Fruit fly (Drosophila melanogaster) whole organism, embryonic: Measurements from ENCODE around the gene CG3909.

Source experiments
- Atf6 ChIP-seq: fragments of 200-800 bp; sonication (Bioruptor generic); IDR thresholded peaks from 2 replicates; pipeline ENCODE4 v1.3.6; 2022; ENCODE audit warnings: missing biosample characterization, missing genetic modification characterization
- BEAF-32 ChIP-seq: fragments of 200-800 bp; sonication (Bioruptor generic); optimal IDR thresholded peaks from 3 replicates; lab custom pipeline; 2017; ENCODE audit warnings: missing biosample characterization, missing genetic modification characterization, mild to moderate bottlenecking, moderate library complexity, missing genetic modification reagents
- CG10462 ChIP-seq: fragments of 200-800 bp; sonication (Bioruptor generic); optimal IDR thresholded peaks from 2 replicates; lab custom pipeline; 2016; ENCODE audit warnings: missing biosample characterization, missing genetic modification characterization
- CG11247 ChIP-seq: fragments of 200-800 bp; sonication (Bioruptor generic); IDR thresholded peaks from 2 replicates; pipeline ENCODE4 v1.3.6; 2022; ENCODE audit warnings: missing biosample characterization, missing genetic modification characterization
- CG11398 ChIP-seq: fragments of 200-800 bp; sonication (Bioruptor generic); optimal IDR thresholded peaks from 2 replicates; lab custom pipeline; 2016; ENCODE audit warnings: missing biosample characterization, missing genetic modification characterization
- CG12219 ChIP-seq: fragments of 200-800 bp; sonication (Bioruptor generic); optimal IDR thresholded peaks from 3 replicates; lab custom pipeline; 2018; ENCODE audit warnings: missing biosample characterization, mild to moderate bottlenecking, missing genetic modification characterization
- CG12236 ChIP-seq: fragments of 200-800 bp; sonication (Bioruptor generic); optimal IDR thresholded peaks from 2 replicates; lab custom pipeline; 2016; ENCODE audit warnings: missing biosample characterization, missing genetic modification characterization
- CG12942 ChIP-seq: fragments of 200-800 bp; sonication (Bioruptor generic); optimal IDR thresholded peaks from 3 replicates; lab custom pipeline; 2016; ENCODE audit warnings: missing biosample characterization, missing genetic modification characterization
- CG14860 ChIP-seq: fragments of 200-800 bp; sonication (Bioruptor generic); IDR thresholded peaks from 3 replicates; pipeline ENCODE4 v1.3.6; 2022; ENCODE audit warnings: missing biosample characterization, missing genetic modification characterization; ENCODE audit not compliant: partially characterized antibody
- CG14965 ChIP-seq: fragments of 200-800 bp; sonication (Bioruptor generic); optimal IDR thresholded peaks from 2 replicates; lab custom pipeline; 2016; ENCODE audit warnings: missing biosample characterization, missing genetic modification characterization, borderline replicate concordance
- CG15073 ChIP-seq: fragments of 200-800 bp; sonication (Bioruptor generic); optimal IDR thresholded peaks from 2 replicates; lab custom pipeline; 2016; ENCODE audit warnings: missing biosample characterization, missing genetic modification characterization
- CG15479 ChIP-seq: fragments of 200-800 bp; sonication (Bioruptor generic); optimal IDR thresholded peaks from 3 replicates; lab custom pipeline; 2019; ENCODE audit warnings: missing biosample characterization, mild to moderate bottlenecking, missing genetic modification characterization, moderate library complexity
- CG1832 ChIP-seq: fragments of 200-800 bp; sonication (Bioruptor generic); optimal IDR thresholded peaks from 2 replicates; lab custom pipeline; 2017; ENCODE audit warnings: missing biosample characterization, mild to moderate bottlenecking, missing genetic modification characterization, inconsistent platforms
- CG2889 ChIP-seq: fragments of 200-800 bp; sonication (Bioruptor generic); IDR thresholded peaks from 3 replicates; pipeline ENCODE4 v1.3.6; 2022; ENCODE audit warnings: missing biosample characterization, missing genetic modification characterization
- CG3065 ChIP-seq: fragments of 200-800 bp; sonication (Bioruptor generic); optimal IDR thresholded peaks from 2 replicates; lab custom pipeline; 2016; ENCODE audit warnings: missing biosample characterization, missing genetic modification characterization
- CG32767 ChIP-seq: fragments of 200-800 bp; sonication (Bioruptor generic); IDR thresholded peaks from 2 replicates; pipeline ENCODE4 v1.3.6; 2022; ENCODE audit warnings: missing biosample characterization, missing genetic modification characterization
- CG34376 ChIP-seq: fragments of 200-800 bp; sonication (Bioruptor generic); optimal IDR thresholded peaks from 2 replicates; lab custom pipeline; 2018; ENCODE audit warnings: missing biosample characterization, mild to moderate bottlenecking, missing genetic modification characterization
- CG42726 ChIP-seq: fragments of 200-800 bp; sonication (Bioruptor generic); IDR thresholded peaks from 2 replicates; pipeline ENCODE4 v1.3.6; 2022; ENCODE audit warnings: missing biosample characterization, missing genetic modification characterization; ENCODE audit not compliant: partially characterized antibody
- CG4328 ChIP-seq: fragments of 200-800 bp; sonication (Bioruptor generic); optimal IDR thresholded peaks from 3 replicates; lab custom pipeline; 2017; ENCODE audit warnings: missing biosample characterization, missing genetic modification reagents, missing genetic modification characterization
- CG4360 ChIP-seq: fragments of 200-800 bp; sonication (Bioruptor generic); IDR thresholded peaks from 2 replicates; pipeline ENCODE4 v1.3.6; 2022; ENCODE audit warnings: missing biosample characterization, missing genetic modification characterization
- CG4404 ChIP-seq: fragments of 200-800 bp; sonication (Bioruptor generic); IDR thresholded peaks from 2 replicates; pipeline ENCODE4 v1.3.6; 2022; ENCODE audit warnings: missing biosample characterization, missing genetic modification characterization
- CG6689 ChIP-seq: fragments of 200-800 bp; sonication (Bioruptor generic); IDR thresholded peaks from 2 replicates; pipeline ENCODE4 v1.3.6; 2022; ENCODE audit warnings: missing biosample characterization, missing genetic modification characterization
- CG7556 ChIP-seq: fragments of 200-800 bp; sonication (Bioruptor generic); optimal IDR thresholded peaks from 2 replicates; lab custom pipeline; 2017; ENCODE audit warnings: missing biosample characterization, mild to moderate bottlenecking, missing genetic modification characterization
- CG7928 ChIP-seq: fragments of 200-800 bp; sonication (Bioruptor generic); optimal IDR thresholded peaks from 2 replicates; lab custom pipeline; 2017; ENCODE audit warnings: missing biosample characterization, mild to moderate bottlenecking, missing genetic modification characterization
- CTCF ChIP-seq: fragments of 200-800 bp; sonication (Bioruptor generic); optimal IDR thresholded peaks from 2 replicates; lab custom pipeline; 2017; ENCODE audit warnings: missing biosample characterization, mild to moderate bottlenecking, missing genetic modification characterization, moderate library complexity
- Drgx ChIP-seq: fragments of 200-800 bp; sonication (Bioruptor generic); IDR thresholded peaks from 2 replicates; pipeline ENCODE4 v1.3.6; 2022; ENCODE audit warnings: missing biosample characterization, missing genetic modification characterization
- Gug ChIP-seq: fragments of 200-800 bp; sonication (Bioruptor generic); IDR thresholded peaks from 4 replicates; pipeline ENCODE4 v1.3.6; 2022; ENCODE audit warnings: missing biosample characterization, missing genetic modification characterization
- HmgD ChIP-seq: fragments of 200-800 bp; sonication (Bioruptor generic); optimal IDR thresholded peaks from 3 replicates; lab custom pipeline; 2016; ENCODE audit warnings: missing biosample characterization, missing genetic modification characterization
- Hr39 ChIP-seq: fragments of >200 bp; optimal IDR thresholded peaks from 2 replicates; lab custom pipeline; 2017
- Lpt ChIP-seq: fragments of >200 bp; optimal IDR thresholded peaks from 2 replicates; lab custom pipeline; 2018; ENCODE audit warnings: missing biosample characterization, missing genetic modification characterization
- Mrtf ChIP-seq: fragments of 200-800 bp; sonication (Bioruptor generic); IDR thresholded peaks from 3 replicates; pipeline ENCODE4 v1.3.6; 2022; ENCODE audit warnings: missing biosample characterization, missing genetic modification characterization
- NK7.1 ChIP-seq: fragments of 200-800 bp; sonication (Bioruptor generic); optimal IDR thresholded peaks from 3 replicates; lab custom pipeline; 2016; ENCODE audit warnings: missing biosample characterization, missing genetic modification characterization
- Side ChIP-seq: fragments of 200-800 bp; sonication (Bioruptor generic); optimal IDR thresholded peaks from 2 replicates; lab custom pipeline; 2016; ENCODE audit warnings: missing biosample characterization, missing genetic modification characterization
- Sry-β ChIP-seq: fragments of 200-800 bp; sonication (Bioruptor generic); optimal IDR thresholded peaks from 2 replicates; lab custom pipeline; 2018; ENCODE audit warnings: missing biosample characterization, mild to moderate bottlenecking, missing genetic modification characterization, moderate library complexity
- ab ChIP-seq: fragments of 200-800 bp; sonication (Bioruptor generic); optimal IDR thresholded peaks from 2 replicates; lab custom pipeline; 2016; ENCODE audit warnings: missing biosample characterization, missing genetic modification characterization
- ash1 ChIP-seq: fragments of 200-800 bp; sonication (Bioruptor generic); optimal IDR thresholded peaks from 2 replicates; lab custom pipeline; 2018; ENCODE audit warnings: missing biosample characterization, mild to moderate bottlenecking, missing genetic modification characterization
- bowl ChIP-seq: fragments of 200-800 bp; sonication (Bioruptor generic); IDR thresholded peaks from 2 replicates; pipeline ENCODE4 v1.3.6; 2022; ENCODE audit warnings: missing biosample characterization, missing genetic modification characterization
- ci ChIP-seq: fragments of 200-800 bp; sonication (Bioruptor generic); IDR thresholded peaks from 3 replicates; pipeline ENCODE4 v1.3.6; 2022; ENCODE audit warnings: missing biosample characterization, missing genetic modification characterization
- crc ChIP-seq: fragments of 200-800 bp; sonication (Bioruptor generic); optimal IDR thresholded peaks from 2 replicates; lab custom pipeline; 2016; ENCODE audit warnings: missing biosample characterization, missing genetic modification characterization
- croc ChIP-seq: fragments of 200-800 bp; sonication (Bioruptor generic); conservative IDR thresholded peaks from 3 replicates; pipeline ENCODE4 v1.3.6; 2022; ENCODE audit warnings: missing biosample characterization, missing genetic modification characterization
- crol ChIP-seq: fragments of 200-800 bp; sonication (Bioruptor generic); IDR thresholded peaks from 2 replicates; pipeline ENCODE4 v1.3.6; 2022; ENCODE audit warnings: missing biosample characterization, missing genetic modification characterization
- da ChIP-seq: fragments of 200-800 bp; sonication (Bioruptor generic); optimal IDR thresholded peaks from 2 replicates; lab custom pipeline; 2016; ENCODE audit warnings: missing biosample characterization, missing genetic modification characterization
- gsb-n ChIP-seq: fragments of 200-800 bp; sonication (Bioruptor generic); optimal IDR thresholded peaks from 3 replicates; lab custom pipeline; 2018; ENCODE audit warnings: missing biosample characterization, mild to moderate bottlenecking, missing genetic modification characterization
- jumu ChIP-seq: fragments of 200-800 bp; sonication (Bioruptor generic); optimal IDR thresholded peaks from 3 replicates; lab custom pipeline; 2016; ENCODE audit warnings: missing biosample characterization, missing genetic modification characterization
- prd ChIP-seq, 3 experiments: fragments of >200 bp in 2 of 3; fragments of 200-800 bp in 1 of 3; sonication (Bioruptor generic) in 1 of 3; optimal IDR thresholded peaks in 2 of 3; IDR thresholded peaks in 1 of 3; 2 replicates in 2 of 3; 3 replicates in 1 of 3; pipeline versions ENCODE4 v1.3.6 to Lab custom; 2017 to 2022; ENCODE audit warnings: missing biosample characterization in 1 of 3, missing genetic modification characterization in 1 of 3
- psq ChIP-seq: fragments of 200-800 bp; sonication (Bioruptor generic); optimal IDR thresholded peaks from 2 replicates; lab custom pipeline; 2017; ENCODE audit warnings: missing biosample characterization, missing genetic modification characterization
- slp2 ChIP-seq: fragments of 200-800 bp; sonication (Bioruptor generic); optimal IDR thresholded peaks from 2 replicates; lab custom pipeline; 2016; ENCODE audit warnings: missing biosample characterization, missing genetic modification characterization
- tna ChIP-seq: fragments of 200-800 bp; sonication (Bioruptor generic); IDR thresholded peaks from 2 replicates; pipeline ENCODE4 v1.3.6; 2022; ENCODE audit warnings: missing biosample characterization, missing genetic modification characterization; ENCODE audit not compliant: partially characterized antibody
- unpg ChIP-seq: fragments of 200-800 bp; sonication (Bioruptor generic); optimal IDR thresholded peaks from 3 replicates; lab custom pipeline; 2018; ENCODE audit warnings: missing biosample characterization, mild to moderate bottlenecking, missing genetic modification characterization, moderate library complexity
- usp ChIP-seq: fragments of >200 bp; optimal IDR thresholded peaks from 2 replicates; lab custom pipeline; 2017; ENCODE audit warnings: missing biosample characterization, missing genetic modification characterization
- zen2 ChIP-seq: fragments of 200-800 bp; sonication (Bioruptor generic); IDR thresholded peaks from 3 replicates; pipeline ENCODE4 v1.3.6; 2022; ENCODE audit warnings: missing biosample characterization, missing genetic modification characterization; ENCODE audit not compliant: partially characterized antibody

Gene CG3909

DNA sequence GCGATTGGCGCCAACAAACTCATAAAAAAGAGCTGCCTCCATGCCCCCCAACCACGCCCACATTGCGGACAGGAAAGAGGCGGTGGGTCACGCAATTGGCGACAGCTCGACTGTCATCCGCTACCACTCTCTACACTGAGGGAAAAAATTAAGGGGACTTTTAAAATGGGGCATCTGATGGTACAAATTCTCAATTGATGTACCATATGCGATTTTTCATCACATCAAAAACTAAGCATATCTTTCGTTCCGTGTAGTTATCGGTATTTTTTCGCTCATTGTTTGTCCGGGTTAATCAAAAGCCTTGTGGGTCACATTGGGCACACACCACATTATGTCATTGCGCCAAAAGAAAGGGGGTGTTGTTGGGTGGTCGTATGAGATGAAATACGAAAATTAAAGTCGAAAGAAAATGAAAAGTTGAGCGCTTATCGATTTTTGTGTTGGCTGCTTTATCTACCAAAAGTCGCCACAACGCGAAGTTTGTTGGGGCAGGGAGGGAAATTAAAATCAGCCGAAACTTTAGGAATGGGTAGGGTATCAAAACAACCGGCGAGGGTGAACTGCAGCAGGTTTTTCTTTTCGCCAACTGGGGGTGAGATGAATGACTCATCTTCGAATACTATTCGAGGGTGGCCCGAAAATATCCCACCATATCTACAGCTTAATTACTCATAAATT lies 18.9 kb upstream of the CG3909 start (continued):
- TF ChIP-seq CG11398 (GFP tag; lab: Kevin White, UChicago): no peak
- TF ChIP-seq CG3065 (GFP tag; lab: Kevin White, UChicago): no peak
- peak; percentile 24 for TF ChIP-seq jumu (GFP tag; lab: Kevin White, UChicago)
- TF ChIP-seq croc (GFP tag; lab: Robert Waterston, UW): no peak
- no peak for TF ChIP-seq ab (GFP tag; lab: Kevin White, UChicago)
- no peak for TF ChIP-seq gsb-n (tag; lab: Kevin White, UChicago)
- TF ChIP-seq CG14860: no peak
- TF ChIP-seq tna: no peak
- no peak for TF ChIP-seq NK7.1 (GFP tag; lab: Kevin White, UChicago)
- TF ChIP-seq CG12219 (GFP tag; lab: Kevin White, UChicago): no peak
- TF ChIP-seq CG15073 (GFP tag; lab: Kevin White, UChicago): no peak
- no peak for TF ChIP-seq CG1832 (GFP tag; lab: Kevin White, UChicago)
- no peak for TF ChIP-seq CG32767
- no peak for TF ChIP-seq psq (GFP tag; lab: Kevin White, UChicago)
- no peak for TF ChIP-seq Lpt (GFP tag; lab: Kevin White, UChicago)
- peak; percentile 30 for TF ChIP-seq CG34376 (GFP tag; lab: Kevin White, UChicago)
- TF ChIP-seq ash1 (GFP tag; lab: Kevin White, UChicago): no peak
- no peak for TF ChIP-seq CG4404
- TF ChIP-seq da (GFP tag; lab: Kevin White, UChicago): no peak
- no peak for TF ChIP-seq unpg
- no peak for TF ChIP-seq CG11247 (GFP tag; lab: Robert Waterston, UW)
- no peak for TF ChIP-seq HmgD (GFP tag; lab: Kevin White, UChicago)
- TF ChIP-seq CG2889: 0 out of 3 replicates have a peak, but pooled peaks have one; percentile 34
- no peak for TF ChIP-seq prd (optimal IDR thresholded peaks at IDR 0.05; lab: Kevin White, UChicago)
- TF ChIP-seq prd (GFP tag; IDR thresholded peaks at IDR 0.05; lab: Robert Waterston, UW): 0 out of 3 replicates have a peak, but pooled peaks have one; percentile 16
- TF ChIP-seq bowl (GFP tag; lab: Robert Waterston, UW): no peak
- no peak for TF ChIP-seq Sry-β
- peak; percentile 54 for TF ChIP-seq Side (GFP tag; lab: Kevin White, UChicago)
- no peak for TF ChIP-seq CG7928 (GFP tag; lab: Kevin White, UChicago)
- TF ChIP-seq usp (GFP tag; lab: Kevin White, UChicago): no peak
- peak; percentile 46; the same call in 1 of the 3 replicates for TF ChIP-seq Mrtf (GFP tag; lab: Robert Waterston, UW)
- no peak for TF ChIP-seq CG7556 (GFP tag; lab: Kevin White, UChicago)
- TF ChIP-seq BEAF-32 (GFP tag; lab: Kevin White, UChicago): no peak
- TF ChIP-seq CTCF (GFP tag; lab: Kevin White, UChicago): no peak
- TF ChIP-seq Atf6 (GFP tag; lab: Robert Waterston, UW): peak; percentile 53; the same call in 1 of the 2 replicates
- no peak for TF ChIP-seq CG12236 (GFP tag; lab: Kevin White, UChicago)
- TF ChIP-seq zen2 (GFP tag; lab: Robert Waterston, UW): no peak
- TF ChIP-seq crol (GFP tag; lab: Robert Waterston, UW): no peak
- no peak for TF ChIP-seq crc
- no peak for TF ChIP-seq CG6689 (GFP tag; lab: Robert Waterston, UW)
- TF ChIP-seq CG14965 (GFP tag; lab: Kevin White, UChicago): no peak
- no peak for TF ChIP-seq CG10462 (GFP tag; lab: Kevin White, UChicago)
- no peak for TF ChIP-seq Drgx (GFP tag; lab: Robert Waterston, UW)
- TF ChIP-seq Gug (GFP tag; lab: Robert Waterston, UW): 0 out of 4 replicates have a peak, but pooled peaks have one; percentile 20
- TF ChIP-seq CG4328 (GFP tag; lab: Kevin White, UChicago): no peak
- TF ChIP-seq CG4360 (GFP tag; lab: Robert Waterston, UW): no peak
- no peak for TF ChIP-seq slp2 (GFP tag; lab: Kevin White, UChicago)
- TF ChIP-seq CG12942 (GFP tag; lab: Kevin White, UChicago): no peak
- no peak for TF ChIP-seq Hr39 (lab: Kevin White, UChicago)
- no peak for TF ChIP-seq CG15479 (GFP tag; lab: Kevin White, UChicago)
- TF ChIP-seq ci: 0 out of 3 replicates have a peak, but pooled peaks have one; percentile 50
- TF ChIP-seq CG42726 (GFP tag; lab: Robert Waterston, UW): no peak
